Worm (Caenorhabditis elegans) whole organism, L3 larva: ENCODE data around the gene F41D9.2.

Source experiments
- ZK546.5 ChIP-seq: sonication (generic microtip); optimal IDR thresholded peaks from 2 replicates; lab custom pipeline; 2017; ENCODE audit warnings: missing biosample characterization, missing genetic modification characterization
- lin-15B ChIP-seq: fragments of 150-350 bp; optimal IDR thresholded peaks from 2 replicates; lab custom pipeline; 2014; ENCODE audit warnings: missing biosample characterization, missing genetic modification characterization
- lin-39 ChIP-seq: fragments of 150-350 bp; optimal IDR thresholded peaks from 2 replicates; lab custom pipeline; 2018; ENCODE audit warnings: missing biosample characterization, missing genetic modification reagents, missing genetic modification characterization
- mdl-1 ChIP-seq: fragments of 150-350 bp; optimal IDR thresholded peaks from 2 replicates; lab custom pipeline; 2014; ENCODE audit warnings: missing biosample characterization, missing genetic modification characterization
- nhr-25 ChIP-seq: sonication (generic microtip); optimal IDR thresholded peaks from 2 replicates; lab custom pipeline; 2017; ENCODE audit warnings: missing biosample characterization, missing genetic modification characterization

- no peak for TF ChIP-seq mdl-1 (tag; lab: Kevin White, UChicago)
- no peak for TF ChIP-seq ZK546.5 (tag; lab: Kevin White, UChicago)
- no peak for TF ChIP-seq lin-15B
- TF ChIP-seq lin-39 (tag; lab: Kevin White, UChicago), result no peak
- no peak for TF ChIP-seq nhr-25 (tag; lab: Kevin White, UChicago)
Observed at ce11 chrX:8432361-8432760, 47.6 kb upstream of the F41D9.2 start, which contains the start of gene kin-9.
